Worm (Caenorhabditis elegans) whole organism, L3 larva: ENCODE data around the gene cmd-1.

Experiments
- aly-2 ChIP-seq: fragments of 150-350 bp; optimal IDR thresholded peaks from 2 replicates; lab custom pipeline; 2014; ENCODE audit warnings: missing biosample characterization, missing genetic modification characterization
- ceh-9 ChIP-seq: sonication (generic microtip); optimal IDR thresholded peaks from 2 replicates; lab custom pipeline; 2018; ENCODE audit warnings: missing biosample characterization, missing genetic modification characterization
- elt-1 ChIP-seq: fragments of 150-350 bp; optimal IDR thresholded peaks from 2 replicates; lab custom pipeline; 2014; ENCODE audit warnings: missing biosample characterization, missing genetic modification characterization
- lin-39 ChIP-seq: fragments of 150-350 bp; optimal IDR thresholded peaks from 2 replicates; lab custom pipeline; 2018; ENCODE audit warnings: missing biosample characterization, missing genetic modification reagents, missing genetic modification characterization
- nhr-23 ChIP-seq: fragments of 150-350 bp; optimal IDR thresholded peaks from 2 replicates; lab custom pipeline; 2014; ENCODE audit warnings: missing biosample characterization, missing genetic modification reagents, missing genetic modification characterization
- nhr-25 ChIP-seq: sonication (generic microtip); optimal IDR thresholded peaks from 2 replicates; lab custom pipeline; 2017; ENCODE audit warnings: missing biosample characterization, missing genetic modification characterization
- nhr-76 ChIP-seq: fragments of 150-350 bp; sonication (generic microtip); optimal IDR thresholded peaks from 5 replicates; lab custom pipeline; 2014; ENCODE audit warnings: missing biosample characterization, missing genetic modification characterization
- snpc-4 ChIP-seq: fragments of 150-350 bp; optimal IDR thresholded peaks from 2 replicates; lab custom pipeline; 2014; ENCODE audit warnings: missing biosample characterization, missing genetic modification characterization
- ztf-4 ChIP-seq: fragments of 150-350 bp; optimal IDR thresholded peaks from 2 replicates; lab custom pipeline; 2014; ENCODE audit warnings: missing biosample characterization, missing genetic modification characterization

ce11 chrV:1151830-1152229, 4.2 kb upstream of the cmd-1 start:
- TF ChIP-seq aly-2 (tag; lab: Kevin White, UChicago) (no peak), nhr-23 (tag; lab: Kevin White, UChicago) (no peak), nhr-25 (tag; lab: Kevin White, UChicago) (no peak), snpc-4 (tag; lab: Kevin White, UChicago) (no peak), ztf-4 (tag; lab: Kevin White, UChicago) (no peak), nhr-76 (tag; lab: Kevin White, UChicago) (no peak), lin-39 (tag; lab: Kevin White, UChicago) (no peak), elt-1 (tag; lab: Kevin White, UChicago) (no peak), ceh-9 (tag; lab: Kevin White, UChicago) (no peak)
